Fruit fly (Drosophila melanogaster) whole organism, embryonic: ENCODE measurements around the gene CG15728.

ENCODE experiments used
- ATbp ChIP-seq: fragments of 200-800 bp; sonication (Bioruptor generic); optimal IDR thresholded peaks from 2 replicates; lab custom pipeline; 2017; ENCODE audit warnings: missing biosample characterization, mild to moderate bottlenecking, missing genetic modification characterization, missing genetic modification reagents
- Abd-B ChIP-seq: fragments of 200-800 bp; sonication (Bioruptor generic); optimal IDR thresholded peaks from 2 replicates; lab custom pipeline; 2018; ENCODE audit warnings: missing biosample characterization, mild to moderate bottlenecking, missing genetic modification characterization, moderate library complexity
- Atf-2 ChIP-seq: fragments of 200-800 bp; sonication (Bioruptor generic); optimal IDR thresholded peaks from 2 replicates; lab custom pipeline; 2016; ENCODE audit warnings: missing biosample characterization, missing genetic modification characterization
- BtbVII ChIP-seq: fragments of 200-800 bp; sonication (Bioruptor generic); optimal IDR thresholded peaks from 3 replicates; lab custom pipeline; 2017; ENCODE audit warnings: missing biosample characterization, mild to moderate bottlenecking, missing genetic modification characterization
- CG12071 ChIP-seq: fragments of 200-800 bp; sonication (Bioruptor generic); optimal IDR thresholded peaks from 3 replicates; lab custom pipeline; 2018; ENCODE audit warnings: missing biosample characterization, mild to moderate bottlenecking, missing genetic modification characterization
- CG13123 ChIP-seq: fragments of 200-800 bp; sonication (Bioruptor generic); optimal IDR thresholded peaks from 2 replicates; lab custom pipeline; 2016; ENCODE audit warnings: missing biosample characterization, missing genetic modification characterization
- CG15073 ChIP-seq: fragments of 200-800 bp; sonication (Bioruptor generic); optimal IDR thresholded peaks from 2 replicates; lab custom pipeline; 2016; ENCODE audit warnings: missing biosample characterization, missing genetic modification characterization
- CG1529 ChIP-seq: fragments of 200-800 bp; sonication (Bioruptor generic); optimal IDR thresholded peaks from 3 replicates; lab custom pipeline; 2018; ENCODE audit warnings: missing biosample characterization, missing genetic modification characterization
- CG17829 ChIP-seq: fragments of 200-800 bp; optimal IDR thresholded peaks from 2 replicates; lab custom pipeline; 2019; ENCODE audit warnings: missing biosample characterization, mild to moderate bottlenecking, missing genetic modification characterization, moderate library complexity
- CG18599 ChIP-seq: fragments of 200-800 bp; sonication (Bioruptor generic); optimal IDR thresholded peaks from 3 replicates; lab custom pipeline; 2017; ENCODE audit warnings: missing biosample characterization, missing genetic modification characterization, mild to moderate bottlenecking, moderate library complexity, missing genetic modification reagents
- CG2202 ChIP-seq: fragments of 200-800 bp; sonication (Bioruptor generic); optimal IDR thresholded peaks from 2 replicates; lab custom pipeline; 2018; ENCODE audit warnings: missing biosample characterization, mild to moderate bottlenecking, missing genetic modification characterization
- CG2712 ChIP-seq: fragments of 200-800 bp; optimal IDR thresholded peaks from 3 replicates; lab custom pipeline; 2019; ENCODE audit warnings: missing biosample characterization, mild to moderate bottlenecking, missing genetic modification characterization, moderate library complexity
- CG31365 ChIP-seq: fragments of 200-800 bp; sonication (Bioruptor generic); optimal IDR thresholded peaks from 2 replicates; lab custom pipeline; 2018; ENCODE audit warnings: missing biosample characterization, mild to moderate bottlenecking, missing genetic modification characterization
- CG33557 ChIP-seq: fragments of 200-800 bp; sonication (Bioruptor generic); optimal IDR thresholded peaks from 2 replicates; lab custom pipeline; 2019; ENCODE audit warnings: missing biosample characterization, mild to moderate bottlenecking, missing genetic modification characterization, moderate library complexity
- CG3726 ChIP-seq: fragments of 200-800 bp; sonication (Bioruptor generic); IDR thresholded peaks from 3 replicates; pipeline ENCODE4, ENCODE4 v1.3.6; 2022; ENCODE audit warnings: missing biosample characterization, missing genetic modification characterization
- CG3995 ChIP-seq: fragments of 200-800 bp; sonication (Bioruptor generic); optimal IDR thresholded peaks from 3 replicates; lab custom pipeline; 2016; ENCODE audit warnings: missing biosample characterization, missing genetic modification characterization
- CG4730 ChIP-seq: fragments of 200-800 bp; sonication (Bioruptor generic); IDR thresholded peaks from 2 replicates; pipeline ENCODE4 v1.3.6; 2022; ENCODE audit warnings: missing biosample characterization, missing genetic modification characterization
- CG8924 ChIP-seq: fragments of 200-800 bp; optimal IDR thresholded peaks from 3 replicates; lab custom pipeline; 2019; ENCODE audit warnings: missing biosample characterization, mild to moderate bottlenecking, missing genetic modification characterization, moderate library complexity
- CkIIα-i1 ChIP-seq: fragments of 200-800 bp; sonication (Bioruptor generic); IDR thresholded peaks from 2 replicates; pipeline ENCODE4 v1.3.6; 2022; ENCODE audit warnings: missing biosample characterization, missing genetic modification characterization
- Dfd ChIP-seq, 2 experiments: fragments of >200 bp; optimal IDR thresholded peaks; 2 replicates each; lab custom pipeline; 2017; ENCODE audit warnings: missing biosample characterization in 2 of 2, missing genetic modification characterization in 2 of 2
- Doc3 ChIP-seq: fragments of 200-800 bp; sonication (Bioruptor generic); IDR thresholded peaks from 3 replicates; pipeline ENCODE4 v1.3.6; 2022; ENCODE audit warnings: missing biosample characterization, missing genetic modification characterization; ENCODE audit not compliant: partially characterized antibody
- Elba2 ChIP-seq: fragments of 200-800 bp; sonication (Bioruptor generic); optimal IDR thresholded peaks from 3 replicates; lab custom pipeline; 2016; ENCODE audit warnings: missing biosample characterization, missing genetic modification characterization
- Hr78 ChIP-seq, 2 experiments: fragments of 200-800 bp in 1 of 2; fragments of >200 bp in 1 of 2; sonication (Bioruptor generic) in 1 of 2; optimal IDR thresholded peaks; 2 replicates each; lab custom pipeline; 2017 to 2019; ENCODE audit warnings: missing biosample characterization in 2 of 2, missing genetic modification characterization in 2 of 2, mild to moderate bottlenecking in 1 of 2, moderate library complexity in 1 of 2
- Optix ChIP-seq: fragments of 200-800 bp; sonication (Bioruptor generic); IDR thresholded peaks from 3 replicates; pipeline ENCODE4 v1.3.6; 2022; ENCODE audit warnings: missing biosample characterization, missing genetic modification characterization
- PHDP ChIP-seq: fragments of 200-800 bp; sonication (Bioruptor generic); optimal IDR thresholded peaks from 3 replicates; lab custom pipeline; 2018; ENCODE audit warnings: missing biosample characterization, mild to moderate bottlenecking, missing genetic modification characterization, moderate library complexity
- Rx ChIP-seq: fragments of 200-800 bp; sonication (Bioruptor generic); IDR thresholded peaks from 2 replicates; pipeline ENCODE4 v1.3.6; 2022; ENCODE audit warnings: missing biosample characterization, missing genetic modification characterization
- Sin3A ChIP-seq: fragments of >200 bp; optimal IDR thresholded peaks from 2 replicates; lab custom pipeline; 2018
- Sry-δ ChIP-seq: fragments of 200-800 bp; sonication (Bioruptor generic); optimal IDR thresholded peaks from 2 replicates; lab custom pipeline; 2016; ENCODE audit warnings: missing biosample characterization, missing genetic modification characterization
- amos ChIP-seq: fragments of 200-800 bp; sonication (Bioruptor generic); IDR thresholded peaks from 2 replicates; pipeline ENCODE4 v1.3.6; 2022; ENCODE audit warnings: missing biosample characterization, missing genetic modification characterization; ENCODE audit not compliant: partially characterized antibody
- cg ChIP-seq: fragments of 200-800 bp; sonication (Bioruptor generic); optimal IDR thresholded peaks from 3 replicates; lab custom pipeline; 2019; ENCODE audit warnings: missing biosample characterization, mild to moderate bottlenecking, missing genetic modification characterization, moderate library complexity
- chinmo ChIP-seq: fragments of 200-800 bp; sonication (Bioruptor generic); IDR thresholded peaks from 4 replicates; pipeline ENCODE4 v1.3.6; 2022; ENCODE audit warnings: missing biosample characterization, missing genetic modification characterization; ENCODE audit not compliant: partially characterized antibody
- gem ChIP-seq: fragments of 200-800 bp; sonication (Bioruptor generic); optimal IDR thresholded peaks from 2 replicates; lab custom pipeline; 2019; ENCODE audit warnings: missing biosample characterization, mild to moderate bottlenecking, missing genetic modification characterization, moderate library complexity
- grau ChIP-seq: fragments of 200-800 bp; optimal IDR thresholded peaks from 3 replicates; lab custom pipeline; 2019; ENCODE audit warnings: missing biosample characterization, mild to moderate bottlenecking, missing genetic modification characterization, moderate library complexity
- gsb ChIP-seq: fragments of 200-800 bp; sonication (Bioruptor generic); IDR thresholded peaks from 2 replicates; pipeline ENCODE4 v1.3.6; 2022; ENCODE audit warnings: missing biosample characterization, missing genetic modification characterization
- hth ChIP-seq: fragments of >200 bp; optimal IDR thresholded peaks from 2 replicates; lab custom pipeline; 2017; ENCODE audit warnings: inconsistent platforms
- ind ChIP-seq: fragments of 200-800 bp; sonication (Bioruptor generic); optimal IDR thresholded peaks from 3 replicates; lab custom pipeline; 2016; ENCODE audit warnings: missing biosample characterization, missing genetic modification characterization
- mirr ChIP-seq: fragments of 200-800 bp; sonication (Bioruptor generic); optimal IDR thresholded peaks from 3 replicates; lab custom pipeline; 2018; ENCODE audit warnings: missing biosample characterization, mild to moderate bottlenecking, missing genetic modification characterization
- oc ChIP-seq: fragments of 200-800 bp; sonication (Bioruptor generic); optimal IDR thresholded peaks from 2 replicates; lab custom pipeline; 2018; ENCODE audit warnings: missing biosample characterization, mild to moderate bottlenecking, missing genetic modification characterization, moderate library complexity
- pum ChIP-seq: fragments of 200-800 bp; sonication (Bioruptor generic); optimal IDR thresholded peaks from 2 replicates; lab custom pipeline; 2016; ENCODE audit warnings: missing biosample characterization, missing genetic modification characterization
- schlank ChIP-seq: fragments of 200-800 bp; sonication (Bioruptor generic); optimal IDR thresholded peaks from 2 replicates; lab custom pipeline; 2018; ENCODE audit warnings: missing biosample characterization, mild to moderate bottlenecking, missing genetic modification characterization
- scrt ChIP-seq: fragments of 200-800 bp; sonication (Bioruptor generic); optimal IDR thresholded peaks from 2 replicates; lab custom pipeline; 2018; ENCODE audit warnings: missing biosample characterization, mild to moderate bottlenecking, missing genetic modification characterization, moderate library complexity
- so ChIP-seq: fragments of 200-800 bp; sonication (Bioruptor generic); IDR thresholded peaks from 3 replicates; pipeline ENCODE4 v1.3.6; 2022; ENCODE audit warnings: missing biosample characterization, missing genetic modification characterization
- sug ChIP-seq: fragments of 200-800 bp; optimal IDR thresholded peaks from 2 replicates; lab custom pipeline; 2019; ENCODE audit warnings: missing biosample characterization, mild to moderate bottlenecking, missing genetic modification characterization, moderate library complexity
- tin ChIP-seq: fragments of 200-800 bp; sonication (Bioruptor generic); optimal IDR thresholded peaks from 3 replicates; lab custom pipeline; 2016; ENCODE audit warnings: missing biosample characterization, missing genetic modification characterization
- tup ChIP-seq: fragments of 200-800 bp; sonication (Bioruptor generic); optimal IDR thresholded peaks from 2 replicates; lab custom pipeline; 2016; ENCODE audit warnings: missing biosample characterization, mild to moderate bottlenecking, missing genetic modification characterization, moderate library complexity
- tx ChIP-seq: fragments of 200-800 bp; sonication (Bioruptor generic); optimal IDR thresholded peaks from 2 replicates; lab custom pipeline; 2016; ENCODE audit warnings: missing biosample characterization, missing genetic modification characterization
- unpg ChIP-seq: fragments of 200-800 bp; sonication (Bioruptor generic); optimal IDR thresholded peaks from 3 replicates; lab custom pipeline; 2018; ENCODE audit warnings: missing biosample characterization, mild to moderate bottlenecking, missing genetic modification characterization, moderate library complexity
- wek ChIP-seq: fragments of 200-800 bp; sonication (Bioruptor generic); optimal IDR thresholded peaks from 3 replicates; lab custom pipeline; 2018; ENCODE audit warnings: missing biosample characterization, mild to moderate bottlenecking, missing genetic modification characterization, moderate library complexity
- wor ChIP-seq: fragments of 200-800 bp; sonication (Bioruptor generic); IDR thresholded peaks from 2 replicates; pipeline ENCODE4 v1.3.6; 2022; ENCODE audit warnings: missing biosample characterization, missing genetic modification characterization

CG15728 gene

DNA sequence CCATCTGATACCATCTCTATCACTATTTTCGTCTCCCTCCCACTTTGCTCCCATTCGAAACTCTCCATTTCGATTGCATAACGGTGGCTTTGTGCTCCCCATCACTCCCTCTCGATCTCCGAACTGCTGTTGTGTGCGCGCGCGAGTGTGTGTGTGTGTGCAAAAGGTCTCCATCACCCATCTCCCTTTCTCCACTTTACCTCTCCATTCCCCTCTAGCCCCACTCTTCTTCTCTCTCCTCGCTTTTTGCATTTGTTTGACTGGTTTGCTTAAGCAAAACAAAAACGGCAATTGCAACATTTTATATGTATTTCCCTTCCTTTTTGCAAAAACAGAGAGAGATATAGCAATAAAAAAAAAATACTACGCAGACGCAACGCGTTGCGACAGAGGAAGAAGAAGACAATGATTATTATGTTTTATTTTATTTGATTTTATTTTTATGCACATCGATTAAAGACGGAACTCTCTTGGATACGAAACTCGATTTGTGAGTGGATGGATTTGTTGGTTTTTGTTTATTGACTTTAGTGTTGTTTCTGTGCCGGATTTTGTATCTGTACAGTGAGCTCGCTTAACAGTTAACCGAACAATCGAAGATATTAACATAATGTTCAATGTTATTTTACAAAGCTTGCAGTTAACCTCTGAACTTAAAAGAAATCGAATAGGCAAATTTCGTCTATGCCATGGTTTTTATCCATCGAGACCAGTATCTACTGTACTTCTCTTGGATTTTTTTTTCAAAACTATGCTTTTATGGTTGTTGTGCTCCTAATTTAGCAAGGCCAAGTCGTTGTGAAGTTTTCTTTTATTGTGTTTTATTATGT lies 45.8 kb downstream of the CG15728 start (continued):
- TF ChIP-seq CG15073 (GFP tag; lab: Kevin White, UChicago) (no peak), CG4730 (GFP tag; lab: Robert Waterston, UW) (peak; percentile 49; the same call in 1 of the 2 replicates), wor (GFP tag; lab: Robert Waterston, UW) (no peak), CG31365 (tag; lab: Kevin White, UChicago) (peak; percentile 31), PHDP (tag; lab: Kevin White, UChicago) (peak; percentile 65), so (GFP tag; lab: Robert Waterston, UW) (0 out of 3 replicates have a peak, but pooled peaks have one; percentile 59), ind (GFP tag; lab: Kevin White, UChicago) (peak; percentile 72), hth (no peak), CG33557 (GFP tag; lab: Kevin White, UChicago) (peak; percentile 26), CG18599 (peak; percentile 74), tup (GFP tag; lab: Kevin White, UChicago) (no peak), unpg (GFP tag; lab: Kevin White, UChicago) (peak; percentile 73), CG3726 (GFP tag; lab: Robert Waterston, UW) (no peak), wek (GFP tag; lab: Kevin White, UChicago) (peak; percentile 8), Sin3A (no peak), cg (GFP tag; lab: Kevin White, UChicago) (peak; percentile 27), CG2712 (peak; percentile 68), Doc3 (GFP tag; lab: Robert Waterston, UW) (no peak), Rx (GFP tag; lab: Robert Waterston, UW) (0 out of 2 replicates have a peak, but pooled peaks have one; percentile 32), oc (tag; lab: Kevin White, UChicago) (peak; percentile 5), grau (tag; lab: Kevin White, UChicago) (peak; percentile 95), tx (GFP tag; lab: Kevin White, UChicago) (peak; percentile 42), Hr78 (GFP tag; optimal IDR thresholded peaks at IDR 0.05; lab: Kevin White, UChicago) (peak in 1 of 2 experiments; percentile 22), Elba2 (no peak), ATbp (GFP tag; lab: Kevin White, UChicago) (no peak), BtbVII (peak; percentile 65), Optix (GFP tag; lab: Robert Waterston, UW) (peak; percentile 29; the same call in 1 of the 3 replicates), CG3995 (GFP tag; lab: Kevin White, UChicago) (peak; percentile 45), CkIIα-i1 (GFP tag; lab: Robert Waterston, UW) (no peak), Abd-B (GFP tag; lab: Kevin White, UChicago) (peak; percentile 36), scrt (peak; percentile 67), CG1529 (peak; percentile 17), sug (tag; lab: Kevin White, UChicago) (peak; percentile 61), gsb (GFP tag; lab: Robert Waterston, UW) (peak; percentile 48; the same call in 1 of the 2 replicates), tin (GFP tag; lab: Kevin White, UChicago) (peak; percentile 64), schlank (tag; lab: Kevin White, UChicago) (peak; percentile 57), gem (tag; lab: Kevin White, UChicago) (peak; percentile 78), pum (GFP tag; lab: Kevin White, UChicago) (peak; percentile 47), Dfd (GFP tag; optimal IDR thresholded peaks at IDR 0.05; lab: Kevin White, UChicago) (no peak), CG8924 (tag; lab: Kevin White, UChicago) (peak; percentile 61), Atf-2 (peak; percentile 59), mirr (GFP tag; lab: Kevin White, UChicago) (peak; percentile 45), chinmo (GFP tag; lab: Robert Waterston, UW) (no peak), CG2202 (no peak), CG12071 (GFP tag; lab: Kevin White, UChicago) (peak; percentile 68), CG17829 (tag; lab: Kevin White, UChicago) (peak; percentile 35), CG13123 (GFP tag; lab: Kevin White, UChicago) (peak; percentile 2), Sry-δ (GFP tag; lab: Kevin White, UChicago) (peak; percentile 6), amos (GFP tag; lab: Robert Waterston, UW) (no peak)
